Worm (Caenorhabditis elegans) whole organism, L3 larva: Measurements from ENCODE around the gene lron-4.

ENCODE experiments used
- ZK546.5 ChIP-seq: sonication (generic microtip); optimal IDR thresholded peaks from 2 replicates; lab custom pipeline; 2017; ENCODE audit warnings: missing biosample characterization, missing genetic modification characterization
- aly-2 ChIP-seq: fragments of 150-350 bp; optimal IDR thresholded peaks from 2 replicates; lab custom pipeline; 2014; ENCODE audit warnings: missing biosample characterization, missing genetic modification characterization
- ama-1 ChIP-seq: fragments of 150-350 bp; optimal IDR thresholded peaks from 2 replicates; lab custom pipeline; 2018
- ceh-16 ChIP-seq: sonication (generic microtip); optimal IDR thresholded peaks from 2 replicates; lab custom pipeline; 2017; ENCODE audit warnings: missing biosample characterization, missing genetic modification characterization
- ceh-28 ChIP-seq: fragments of 150-350 bp; optimal IDR thresholded peaks from 2 replicates; lab custom pipeline; 2014; ENCODE audit warnings: missing biosample characterization, missing genetic modification reagents, missing genetic modification characterization
- ceh-82 ChIP-seq: fragments of 150-350 bp; optimal IDR thresholded peaks from 2 replicates; lab custom pipeline; 2014; ENCODE audit warnings: missing biosample characterization, missing genetic modification characterization
- ceh-9 ChIP-seq: sonication (generic microtip); optimal IDR thresholded peaks from 2 replicates; lab custom pipeline; 2018; ENCODE audit warnings: missing biosample characterization, missing genetic modification characterization
- daf-12 ChIP-seq: fragments of 150-350 bp; optimal IDR thresholded peaks from 2 replicates; lab custom pipeline; 2014; ENCODE audit warnings: missing biosample characterization, missing genetic modification reagents, missing genetic modification characterization
- egl-5 ChIP-seq: fragments of 150-350 bp; optimal IDR thresholded peaks from 2 replicates; lab custom pipeline; 2017; ENCODE audit warnings: missing biosample characterization, missing genetic modification reagents, missing genetic modification characterization, inconsistent platforms
- elt-1 ChIP-seq: fragments of 150-350 bp; optimal IDR thresholded peaks from 2 replicates; lab custom pipeline; 2014; ENCODE audit warnings: missing biosample characterization, missing genetic modification characterization
- elt-2 ChIP-seq: sonication (generic microtip); optimal IDR thresholded peaks from 2 replicates; lab custom pipeline; 2016; ENCODE audit warnings: missing genetic modification reagents, mild to moderate bottlenecking, missing genetic modification characterization, missing compliant biosample characterization
- eor-1 ChIP-seq, 2 experiments: fragments of 150-350 bp; optimal IDR thresholded peaks; 2 replicates each; lab custom pipeline; 2014 to 2018; ENCODE audit warnings: missing biosample characterization in 2 of 2, missing genetic modification characterization in 2 of 2
- fkh-10 ChIP-seq: sonication (generic microtip); optimal IDR thresholded peaks from 2 replicates; lab custom pipeline; 2017; ENCODE audit warnings: missing biosample characterization, missing genetic modification reagents, missing genetic modification characterization
- fos-1 ChIP-seq: fragments of 150-350 bp; optimal IDR thresholded peaks from 2 replicates; lab custom pipeline; 2014; ENCODE audit warnings: missing biosample characterization, missing genetic modification characterization
- hmg-11 ChIP-seq: sonication (generic microtip); optimal IDR thresholded peaks from 2 replicates; lab custom pipeline; 2016; ENCODE audit warnings: missing genetic modification characterization, missing compliant biosample characterization
- jun-1 ChIP-seq: fragments of 150-350 bp; optimal IDR thresholded peaks from 2 replicates; lab custom pipeline; 2014; ENCODE audit warnings: missing biosample characterization, missing genetic modification reagents, missing genetic modification characterization
- lin-15B ChIP-seq: fragments of 150-350 bp; optimal IDR thresholded peaks from 2 replicates; lab custom pipeline; 2014; ENCODE audit warnings: missing biosample characterization, missing genetic modification characterization
- lin-39 ChIP-seq: fragments of 150-350 bp; optimal IDR thresholded peaks from 2 replicates; lab custom pipeline; 2018; ENCODE audit warnings: missing biosample characterization, missing genetic modification reagents, missing genetic modification characterization
- mdl-1 ChIP-seq: fragments of 150-350 bp; optimal IDR thresholded peaks from 2 replicates; lab custom pipeline; 2014; ENCODE audit warnings: missing biosample characterization, missing genetic modification characterization
- mml-1 ChIP-seq: fragments of 150-350 bp; sonication (generic microtip); optimal IDR thresholded peaks from 3 replicates; lab custom pipeline; 2014; ENCODE audit warnings: missing biosample characterization, missing genetic modification characterization
- nfya-1 ChIP-seq: sonication (generic microtip); optimal IDR thresholded peaks from 2 replicates; lab custom pipeline; 2017; ENCODE audit warnings: missing genetic modification characterization, mild to moderate bottlenecking, missing compliant biosample characterization, antibody characterized with exemption, moderate library complexity; ENCODE audit not compliant: insufficient read depth
- nhr-11 ChIP-seq: fragments of 150-350 bp; optimal IDR thresholded peaks from 2 replicates; lab custom pipeline; 2014; ENCODE audit warnings: missing biosample characterization, missing genetic modification characterization
- nhr-12 ChIP-seq: fragments of 150-350 bp; optimal IDR thresholded peaks from 2 replicates; lab custom pipeline; 2014; ENCODE audit warnings: missing biosample characterization, missing genetic modification characterization
- nhr-23 ChIP-seq: fragments of 150-350 bp; optimal IDR thresholded peaks from 2 replicates; lab custom pipeline; 2014; ENCODE audit warnings: missing biosample characterization, missing genetic modification reagents, missing genetic modification characterization
- nhr-237 ChIP-seq: fragments of 150-350 bp; optimal IDR thresholded peaks from 2 replicates; lab custom pipeline; 2014; ENCODE audit warnings: missing biosample characterization, missing genetic modification characterization
- nhr-25 ChIP-seq: sonication (generic microtip); optimal IDR thresholded peaks from 2 replicates; lab custom pipeline; 2017; ENCODE audit warnings: missing biosample characterization, missing genetic modification characterization
- nhr-28 ChIP-seq: fragments of 150-350 bp; optimal IDR thresholded peaks from 2 replicates; lab custom pipeline; 2014; ENCODE audit warnings: missing biosample characterization, missing genetic modification characterization
- nhr-43 ChIP-seq: sonication (generic microtip); optimal IDR thresholded peaks from 2 replicates; lab custom pipeline; 2016; ENCODE audit warnings: mild to moderate bottlenecking, missing genetic modification characterization, missing compliant biosample characterization; ENCODE audit not compliant: poor library complexity, severe bottlenecking
- nhr-67 ChIP-seq: fragments of 150-350 bp; optimal IDR thresholded peaks from 2 replicates; lab custom pipeline; 2014; ENCODE audit warnings: missing biosample characterization, missing genetic modification characterization
- nhr-76 ChIP-seq: fragments of 150-350 bp; sonication (generic microtip); optimal IDR thresholded peaks from 5 replicates; lab custom pipeline; 2014; ENCODE audit warnings: missing biosample characterization, missing genetic modification characterization
- nhr-77 ChIP-seq: fragments of 150-350 bp; optimal IDR thresholded peaks from 2 replicates; lab custom pipeline; 2014; ENCODE audit warnings: missing biosample characterization, missing genetic modification characterization
- pha-4 ChIP-seq: fragments of 150-350 bp; optimal IDR thresholded peaks from 2 replicates; lab custom pipeline; 2014; ENCODE audit warnings: missing biosample characterization, missing genetic modification reagents, missing genetic modification characterization
- pqm-1 ChIP-seq: fragments of 150-350 bp; optimal IDR thresholded peaks from 2 replicates; lab custom pipeline; 2017; ENCODE audit warnings: missing biosample characterization, missing genetic modification characterization, inconsistent platforms
- snpc-4 ChIP-seq: fragments of 150-350 bp; optimal IDR thresholded peaks from 2 replicates; lab custom pipeline; 2014; ENCODE audit warnings: missing biosample characterization, missing genetic modification characterization
- tbx-2 ChIP-seq: sonication (generic microtip); optimal IDR thresholded peaks from 2 replicates; lab custom pipeline; 2016; ENCODE audit warnings: mild to moderate bottlenecking, missing genetic modification characterization, missing compliant biosample characterization
- unc-62 ChIP-seq: fragments of 150-350 bp; sonication (generic microtip); optimal IDR thresholded peaks from 4 replicates; lab custom pipeline; 2014; ENCODE audit warnings: missing biosample characterization, missing genetic modification reagents, missing genetic modification characterization
- ztf-11 ChIP-seq: fragments of 150-350 bp; optimal IDR thresholded peaks from 2 replicates; lab custom pipeline; 2014; ENCODE audit warnings: missing biosample characterization, missing genetic modification characterization
- ztf-4 ChIP-seq: fragments of 150-350 bp; optimal IDR thresholded peaks from 2 replicates; lab custom pipeline; 2014; ENCODE audit warnings: missing biosample characterization, missing genetic modification characterization

Gene lron-4

ce11 chrII:8156845-8157373, 44.9 kb upstream of the lron-4 start, which contains the start of the genes tub-1 and tmem-138:
Gene tub-1, minus strand, starts transcription at chrII:8156945.
Gene tmem-138, plus strand, starts transcription at chrII:8157323.
- TF ChIP-seq unc-62 (GFP tag; lab: Kevin White, UChicago) (no peak), nhr-11 (tag; lab: Kevin White, UChicago) (peak; percentile 44), ceh-16 (tag; lab: Kevin White, UChicago) (no peak)

- TF ChIP-seq aly-2 (tag; lab: Kevin White, UChicago) (no peak), ztf-11 (no peak), ZK546.5 (tag; lab: Kevin White, UChicago) (no peak), nfya-1 (tag; lab: Kevin White, UChicago) (no peak), nhr-77 (tag; lab: Kevin White, UChicago) (no peak), nhr-67 (tag; lab: Kevin White, UChicago) (no peak), ztf-4 (tag; lab: Kevin White, UChicago) (no peak), nhr-11 (tag; lab: Kevin White, UChicago) (no peak), egl-5 (tag; lab: Kevin White, UChicago) (no peak), nhr-237 (tag; lab: Kevin White, UChicago) (no peak), nhr-76 (tag; lab: Kevin White, UChicago) (no peak), elt-2 (tag; lab: Kevin White, UChicago) (no peak), tbx-2 (tag; lab: Kevin White, UChicago) (no peak), fkh-10 (GFP tag; lab: Kevin White, UChicago) (peak; percentile 37), nhr-23 (tag; lab: Kevin White, UChicago) (no peak), jun-1 (tag; lab: Kevin White, UChicago) (no peak), pha-4 (tag; lab: Kevin White, UChicago) (peak; percentile 60)
Observed at ce11 chrII:8152711-8153325, 40.9 kb upstream of the lron-4 start.

ce11 chrII:8149930-8150329, 38.0 kb upstream of the lron-4 start, which contains the start of gene F10B5.3:
Gene F10B5.3, minus strand, starts transcription at chrII:8150030.
- TF ChIP-seq lin-39 (no peak), nhr-28 (tag; lab: Kevin White, UChicago) (no peak), egl-5 (tag; lab: Kevin White, UChicago) (no peak), eor-1 (tag; optimal IDR thresholded peaks at IDR 0.05; lab: Kevin White, UChicago) (no peak), pha-4 (tag; lab: Kevin White, UChicago) (no peak), ceh-82 (tag; lab: Kevin White, UChicago) (no peak), ama-1 (lab: Kevin White, UChicago) (no peak), ceh-16 (tag; lab: Kevin White, UChicago) (no peak), tbx-2 (tag; lab: Kevin White, UChicago) (no peak), aly-2 (tag; lab: Kevin White, UChicago) (no peak), mdl-1 (tag; lab: Kevin White, UChicago) (no peak), daf-12 (tag; lab: Kevin White, UChicago) (no peak)

- TF ChIP-seq mml-1 (tag; lab: Kevin White, UChicago) (no peak), pqm-1 (tag; lab: Kevin White, UChicago) (no peak), ceh-28 (tag; lab: Kevin White, UChicago) (no peak), elt-1 (no peak)
Observed at ce11 chrII:8144543-8144942, 32.6 kb upstream of the lron-4 start, which contains the start of gene F10B5.2. Gene F10B5.2, plus strand, starts transcription at chrII:8144762.

- TF ChIP-seq ceh-9 (tag; lab: Kevin White, UChicago) (no peak), pha-4 (tag; lab: Kevin White, UChicago) (peak; percentile 81), daf-12 (tag; lab: Kevin White, UChicago) (no peak), lin-39 (peak; percentile 29), nhr-25 (peak; percentile 45), elt-1 (no peak), lin-15B (tag; lab: Kevin White, UChicago) (peak; percentile 84), nhr-23 (tag; lab: Kevin White, UChicago) (peak; percentile 71), nhr-12 (tag; lab: Kevin White, UChicago) (no peak), nhr-43 (tag; lab: Kevin White, UChicago) (no peak), ztf-4 (tag; lab: Kevin White, UChicago) (no peak), snpc-4 (peak; percentile 23), hmg-11 (tag; lab: Kevin White, UChicago) (peak; percentile 44), unc-62 (GFP tag; lab: Kevin White, UChicago) (no peak), nfya-1 (tag; lab: Kevin White, UChicago) (peak; percentile 86), elt-2 (tag; lab: Kevin White, UChicago) (peak; percentile 31), pqm-1 (tag; lab: Kevin White, UChicago) (no peak), fos-1 (tag; lab: Kevin White, UChicago) (no peak)
Observed at ce11 chrII:8143278-8143931, 31.4 kb upstream of the lron-4 start, which contains the start of the genes ints-11 and rpl-10. Gene ints-11, minus strand, starts transcription at chrII:8143478. Gene rpl-10, plus strand, starts transcription at chrII:8143881.
